Worm (Caenorhabditis elegans) whole organism, mixed stage, embryonic: ENCODE data around the gene nlp-9.

Source experiments
- M03D4.4 ChIP-seq: sonication (generic microtip); optimal IDR thresholded peaks from 2 replicates; lab custom pipeline; 2017; ENCODE audit warnings: mild to moderate bottlenecking, missing genetic modification characterization, missing compliant biosample characterization
- bed-3 ChIP-seq: fragments of 200-800 bp; sonication (Bioruptor generic); optimal IDR thresholded peaks from 3 replicates; lab custom pipeline; 2018; ENCODE audit warnings: mild to moderate bottlenecking, missing genetic modification characterization, moderate library complexity, missing compliant biosample characterization
- blmp-1 ChIP-seq: fragments of 150-350 bp; optimal IDR thresholded peaks from 2 replicates; lab custom pipeline; 2014; ENCODE audit warnings: missing biosample characterization, missing genetic modification characterization
- ceh-39 ChIP-seq: fragments of 150-350 bp; optimal IDR thresholded peaks from 2 replicates; lab custom pipeline; 2014; ENCODE audit warnings: missing biosample characterization, missing genetic modification characterization
- ceh-43 ChIP-seq: fragments of 200-800 bp; sonication (Bioruptor generic); optimal IDR thresholded peaks from 2 replicates; lab custom pipeline; 2018; ENCODE audit warnings: mild to moderate bottlenecking, missing genetic modification characterization, moderate library complexity, missing compliant biosample characterization
- ceh-83 ChIP-seq: fragments of 200-800 bp; sonication (Bioruptor generic); optimal IDR thresholded peaks from 2 replicates; lab custom pipeline; 2018; ENCODE audit warnings: mild to moderate bottlenecking, missing genetic modification characterization, missing compliant biosample characterization
- cnd-1 ChIP-seq: fragments of 200-800 bp; sonication (Bioruptor generic); optimal IDR thresholded peaks from 2 replicates; lab custom pipeline; 2018; ENCODE audit warnings: mild to moderate bottlenecking, missing genetic modification characterization, missing compliant biosample characterization
- drap-1 ChIP-seq: fragments of 200-800 bp; sonication (Bioruptor generic); optimal IDR thresholded peaks from 3 replicates; lab custom pipeline; 2018; ENCODE audit warnings: mild to moderate bottlenecking, missing genetic modification characterization, missing compliant biosample characterization
- elt-1 ChIP-seq: sonication (generic microtip); optimal IDR thresholded peaks from 2 replicates; lab custom pipeline; 2017; ENCODE audit warnings: missing genetic modification characterization, mild to moderate bottlenecking, missing compliant biosample characterization, antibody characterized with exemption, moderate library complexity, borderline replicate concordance; ENCODE audit not compliant: insufficient read depth
- elt-3 ChIP-seq: fragments of 150-350 bp; optimal IDR thresholded peaks from 2 replicates; lab custom pipeline; 2014; ENCODE audit warnings: missing biosample characterization, missing genetic modification characterization
- flh-1 ChIP-seq: fragments of 200-800 bp; sonication (Bioruptor generic); optimal IDR thresholded peaks from 2 replicates; lab custom pipeline; 2018; ENCODE audit warnings: mild to moderate bottlenecking, missing genetic modification characterization, moderate library complexity, missing compliant biosample characterization
- ham-2 ChIP-seq: fragments of 200-800 bp; sonication (Bioruptor generic); optimal IDR thresholded peaks from 2 replicates; lab custom pipeline; 2018; ENCODE audit warnings: mild to moderate bottlenecking, missing genetic modification characterization, missing compliant biosample characterization
- hlh-1 ChIP-seq: fragments of 150-350 bp; optimal IDR thresholded peaks from 2 replicates; lab custom pipeline; 2014; ENCODE audit warnings: missing biosample characterization, missing genetic modification reagents, missing genetic modification characterization
- lin-13 ChIP-seq: fragments of 150-350 bp; optimal IDR thresholded peaks from 2 replicates; lab custom pipeline; 2014; ENCODE audit warnings: missing biosample characterization, missing genetic modification characterization
- lin-32 ChIP-seq: fragments of 200-800 bp; sonication (Bioruptor generic); optimal IDR thresholded peaks from 2 replicates; lab custom pipeline; 2018; ENCODE audit warnings: mild to moderate bottlenecking, missing genetic modification characterization, missing compliant biosample characterization
- lsy-2 ChIP-seq: fragments of 150-350 bp; optimal IDR thresholded peaks from 2 replicates; lab custom pipeline; 2014; ENCODE audit warnings: missing biosample characterization, missing genetic modification characterization
- mab-5 ChIP-seq: fragments of 150-350 bp; optimal IDR thresholded peaks from 2 replicates; lab custom pipeline; 2014; ENCODE audit warnings: missing biosample characterization, missing genetic modification characterization
- mep-1 ChIP-seq: fragments of 150-350 bp; optimal IDR thresholded peaks from 2 replicates; lab custom pipeline; 2017; ENCODE audit warnings: missing biosample characterization, missing genetic modification reagents, missing genetic modification characterization, inconsistent platforms
- nhr-12 ChIP-seq: fragments of 150-350 bp; optimal IDR thresholded peaks from 2 replicates; lab custom pipeline; 2014; ENCODE audit warnings: missing biosample characterization, missing genetic modification characterization
- nhr-2 ChIP-seq: fragments of 150-350 bp; optimal IDR thresholded peaks from 2 replicates; lab custom pipeline; 2014; ENCODE audit warnings: missing biosample characterization, missing genetic modification characterization
- nhr-237 ChIP-seq: fragments of 150-350 bp; optimal IDR thresholded peaks from 2 replicates; lab custom pipeline; 2014; ENCODE audit warnings: missing biosample characterization, missing genetic modification characterization
- nhr-28 ChIP-seq: fragments of 150-350 bp; optimal IDR thresholded peaks from 2 replicates; lab custom pipeline; 2014; ENCODE audit warnings: missing biosample characterization, missing genetic modification characterization
- nhr-76 ChIP-seq: sonication (generic microtip); optimal IDR thresholded peaks from 2 replicates; lab custom pipeline; 2017; ENCODE audit warnings: missing biosample characterization, missing genetic modification characterization
- pha-4 ChIP-seq: fragments of 150-350 bp; optimal IDR thresholded peaks from 2 replicates; lab custom pipeline; 2018; ENCODE audit warnings: missing biosample characterization, missing genetic modification reagents, missing genetic modification characterization
- sem-2 ChIP-seq: fragments of 200-800 bp; sonication (Bioruptor generic); optimal IDR thresholded peaks from 2 replicates; lab custom pipeline; 2018; ENCODE audit warnings: mild to moderate bottlenecking, missing genetic modification characterization, missing compliant biosample characterization
- snpc-4 ChIP-seq: fragments of 150-350 bp; optimal IDR thresholded peaks from 2 replicates; lab custom pipeline; 2014; ENCODE audit warnings: missing biosample characterization, missing genetic modification characterization
- sptf-1 ChIP-seq: sonication (generic microtip); optimal IDR thresholded peaks from 2 replicates; lab custom pipeline; 2017; ENCODE audit warnings: mild to moderate bottlenecking, missing genetic modification characterization, moderate library complexity, missing compliant biosample characterization
- tbx-8 ChIP-seq: fragments of 200-800 bp; sonication (Bioruptor generic); optimal IDR thresholded peaks from 2 replicates; lab custom pipeline; 2018; ENCODE audit warnings: mild to moderate bottlenecking, missing genetic modification characterization, moderate library complexity, missing compliant biosample characterization
- unc-39 ChIP-seq: fragments of 150-350 bp; optimal IDR thresholded peaks from 2 replicates; lab custom pipeline; 2014; ENCODE audit warnings: missing biosample characterization, missing genetic modification characterization
- unc-62 ChIP-seq: fragments of 150-350 bp; optimal IDR thresholded peaks from 2 replicates; lab custom pipeline; 2014; ENCODE audit warnings: missing biosample characterization, missing genetic modification reagents, missing genetic modification characterization
- zip-8 ChIP-seq: fragments of 150-350 bp; optimal IDR thresholded peaks from 2 replicates; lab custom pipeline; 2014; ENCODE audit warnings: missing biosample characterization, missing genetic modification characterization

The nlp-9 gene

ce11 chrV:4236118-4236517, 16.7 kb downstream of the nlp-9 start, which contains the start of gene nlp-13:
TSS of gene nlp-13 (plus strand) at chrV:4236418.
- TF ChIP-seq pha-4 = no peak
- no peak for TF ChIP-seq ham-2 (GFP tag; lab: Kevin White, UChicago)
- no peak for TF ChIP-seq elt-3 (tag; lab: Kevin White, UChicago)
- no peak for TF ChIP-seq nhr-237 (tag; lab: Kevin White, UChicago)
- no peak for TF ChIP-seq nhr-12 (tag; lab: Kevin White, UChicago)
- TF ChIP-seq tbx-8 (GFP tag; lab: Kevin White, UChicago) = no peak
- no peak for TF ChIP-seq drap-1
- TF ChIP-seq, all 35 proteins: peak for 0

- TF ChIP-seq ham-2 (GFP tag; lab: Kevin White, UChicago) = no peak
- TF ChIP-seq drap-1 = no peak
- TF ChIP-seq blmp-1 (tag; lab: Kevin White, UChicago) = no peak
- no peak for TF ChIP-seq cnd-1 (tag; lab: Kevin White, UChicago)
- TF ChIP-seq M03D4.4 (tag; lab: Kevin White, UChicago) = no peak
- TF ChIP-seq nhr-237 (tag; lab: Kevin White, UChicago) = no peak
- no peak for TF ChIP-seq lin-13 (tag; lab: Kevin White, UChicago)
- TF ChIP-seq hlh-1 (tag; lab: Kevin White, UChicago) = no peak
- no peak for TF ChIP-seq lsy-2 (tag; lab: Kevin White, UChicago)
- TF ChIP-seq nhr-76 (tag; lab: Kevin White, UChicago) = no peak
Measured at ce11 chrV:4240292-4240691, 20.9 kb downstream of the nlp-9 start, which contains the start of gene srh-204. TSS of gene srh-204 (minus strand) at chrV:4240392.

ce11 chrV:4241555-4241954, 22.1 kb downstream of the nlp-9 start:
- TF ChIP-seq nhr-237 (tag; lab: Kevin White, UChicago) = no peak
- TF ChIP-seq elt-1 (tag; lab: Kevin White, UChicago) = no peak
- no peak for TF ChIP-seq ceh-83 (GFP tag; lab: Kevin White, UChicago)
- no peak for TF ChIP-seq unc-39 (tag; lab: Kevin White, UChicago)
- TF ChIP-seq ham-2 (GFP tag; lab: Kevin White, UChicago) = no peak
- no peak for TF ChIP-seq lsy-2 (tag; lab: Kevin White, UChicago)
- TF ChIP-seq mab-5 (tag; lab: Kevin White, UChicago) = no peak
- TF ChIP-seq nhr-28 (tag; lab: Kevin White, UChicago) = no peak
- no peak for TF ChIP-seq unc-62 (GFP tag; lab: Kevin White, UChicago)
- no peak for TF ChIP-seq flh-1
- no peak for TF ChIP-seq ceh-39 (tag; lab: Kevin White, UChicago)
- TF ChIP-seq hlh-1 (tag; lab: Kevin White, UChicago) = no peak
- TF ChIP-seq nhr-76 (tag; lab: Kevin White, UChicago) = no peak
- TF ChIP-seq pha-4 = no peak
- no peak for TF ChIP-seq sptf-1 (tag; lab: Kevin White, UChicago)
- no peak for TF ChIP-seq bed-3 (GFP tag; lab: Kevin White, UChicago)
- no peak for TF ChIP-seq zip-8 (tag; lab: Kevin White, UChicago)

ce11 chrV:4242431-4242830, 23.0 kb downstream of the nlp-9 start, which contains the start of gene srt-12:
TSS of gene srt-12 (minus strand) at chrV:4242531.
- TF ChIP-seq ceh-83 (GFP tag; lab: Kevin White, UChicago) (no peak), blmp-1 (tag; lab: Kevin White, UChicago) (no peak), nhr-28 (tag; lab: Kevin White, UChicago) (no peak), nhr-237 (tag; lab: Kevin White, UChicago) (no peak), lin-32 (GFP tag; lab: Kevin White, UChicago) (no peak), nhr-12 (tag; lab: Kevin White, UChicago) (no peak), ceh-39 (tag; lab: Kevin White, UChicago) (no peak), M03D4.4 (tag; lab: Kevin White, UChicago) (no peak), sem-2 (GFP tag; lab: Kevin White, UChicago) (no peak), bed-3 (GFP tag; lab: Kevin White, UChicago) (no peak), ham-2 (GFP tag; lab: Kevin White, UChicago) (no peak), tbx-8 (GFP tag; lab: Kevin White, UChicago) (no peak), unc-62 (GFP tag; lab: Kevin White, UChicago) (no peak), flh-1 (no peak)

- TF ChIP-seq elt-3 (tag; lab: Kevin White, UChicago) (no peak), lin-32 (GFP tag; lab: Kevin White, UChicago) (no peak), nhr-237 (tag; lab: Kevin White, UChicago) (no peak), mep-1 (tag; lab: Kevin White, UChicago) (no peak), nhr-76 (tag; lab: Kevin White, UChicago) (no peak), flh-1 (no peak), tbx-8 (GFP tag; lab: Kevin White, UChicago) (no peak), nhr-2 (tag; lab: Kevin White, UChicago) (no peak), snpc-4 (tag; lab: Kevin White, UChicago) (no peak), drap-1 (no peak), sptf-1 (tag; lab: Kevin White, UChicago) (no peak), nhr-28 (tag; lab: Kevin White, UChicago) (no peak), sem-2 (GFP tag; lab: Kevin White, UChicago) (no peak), unc-62 (GFP tag; lab: Kevin White, UChicago) (no peak), nhr-12 (tag; lab: Kevin White, UChicago) (no peak), ceh-83 (GFP tag; lab: Kevin White, UChicago) (no peak), ceh-43 (no peak), zip-8 (tag; lab: Kevin White, UChicago) (no peak), M03D4.4 (tag; lab: Kevin White, UChicago) (no peak), mab-5 (tag; lab: Kevin White, UChicago) (no peak)
Measured at ce11 chrV:4248359-4248758, 28.9 kb downstream of the nlp-9 start.
